Worm (Caenorhabditis elegans) whole organism, early embryonic: ENCODE results near the gene C39F7.5.

Experiments
- B0310.2 ChIP-seq: sonication (generic microtip); optimal IDR thresholded peaks from 2 replicates; lab custom pipeline; 2016; ENCODE audit warnings: mild to moderate bottlenecking, missing genetic modification characterization, missing compliant biosample characterization
- F13C5.2 ChIP-seq: sonication (generic microtip); optimal IDR thresholded peaks from 2 replicates; lab custom pipeline; 2017; ENCODE audit warnings: mild to moderate bottlenecking, missing genetic modification characterization, inconsistent platforms, missing compliant biosample characterization
- aly-1 ChIP-seq: sonication (generic microtip); optimal IDR thresholded peaks from 2 replicates; lab custom pipeline; 2016; ENCODE audit warnings: missing genetic modification characterization, missing compliant biosample characterization
- ama-1 ChIP-seq: fragments of 150-350 bp; optimal IDR thresholded peaks from 2 replicates; lab custom pipeline; 2014
- ceh-13 ChIP-seq: fragments of 200-800 bp; sonication (Bioruptor generic); optimal IDR thresholded peaks from 2 replicates; lab custom pipeline; 2018; ENCODE audit warnings: mild to moderate bottlenecking, missing genetic modification characterization, missing compliant biosample characterization
- ceh-36 ChIP-seq: sonication (generic microtip); optimal IDR thresholded peaks from 2 replicates; lab custom pipeline; 2016; ENCODE audit warnings: missing genetic modification characterization, inconsistent platforms, missing compliant biosample characterization
- ets-7 ChIP-seq: sonication (generic microtip); optimal IDR thresholded peaks from 2 replicates; lab custom pipeline; 2016; ENCODE audit warnings: missing genotype, missing genetic modification characterization, missing compliant biosample characterization
- flt-1 ChIP-seq: fragments of 200-800 bp; sonication (Bioruptor generic); IDR thresholded peaks from 2 replicates; pipeline ENCODE4 v1.3.6; 2022; ENCODE audit warnings: missing genetic modification characterization, missing compliant biosample characterization
- hmbx-1 ChIP-seq: sonication (generic microtip); optimal IDR thresholded peaks from 2 replicates; lab custom pipeline; 2016; ENCODE audit warnings: mild to moderate bottlenecking, missing genetic modification characterization, missing compliant biosample characterization
- hmg-4 ChIP-seq: fragments of 200-800 bp; sonication (Bioruptor generic); optimal IDR thresholded peaks from 2 replicates; lab custom pipeline; 2018; ENCODE audit warnings: mild to moderate bottlenecking, missing genetic modification characterization, missing compliant biosample characterization
- hnd-1 ChIP-seq: sonication (generic microtip); optimal IDR thresholded peaks from 2 replicates; lab custom pipeline; 2016; ENCODE audit warnings: missing genetic modification characterization, missing compliant biosample characterization
- pes-1 ChIP-seq: fragments of 200-800 bp; sonication (Bioruptor generic); IDR thresholded peaks from 2 replicates; pipeline ENCODE4 v1.3.6; 2022; ENCODE audit warnings: missing genetic modification reagents, missing genetic modification characterization, missing compliant biosample characterization
- scrt-1 ChIP-seq: fragments of 200-800 bp; sonication (Bioruptor generic); IDR thresholded peaks from 2 replicates; pipeline ENCODE4 v1.3.6; 2022; ENCODE audit warnings: missing genetic modification characterization, missing compliant biosample characterization
- sea-1 ChIP-seq: fragments of 200-800 bp; sonication (Bioruptor generic); conservative IDR thresholded peaks from 2 replicates; pipeline ENCODE4 v1.3.6; 2022; ENCODE audit warnings: missing genetic modification characterization, missing compliant biosample characterization
- tbx-11 ChIP-seq: fragments of 200-800 bp; sonication (Bioruptor generic); IDR thresholded peaks from 2 replicates; pipeline ENCODE4 v1.3.6; 2022; ENCODE audit warnings: missing genetic modification characterization, missing compliant biosample characterization
- tbx-37 ChIP-seq: fragments of 200-800 bp; sonication (Bioruptor generic); conservative IDR thresholded peaks from 2 replicates; pipeline ENCODE4 v1.3.6; 2022; ENCODE audit warnings: missing genetic modification reagents, missing genetic modification characterization, missing compliant biosample characterization
- tra-4 ChIP-seq: sonication (generic microtip); optimal IDR thresholded peaks from 2 replicates; lab custom pipeline; 2017; ENCODE audit warnings: missing genetic modification characterization, missing compliant biosample characterization

The C39F7.5 gene

DNA sequence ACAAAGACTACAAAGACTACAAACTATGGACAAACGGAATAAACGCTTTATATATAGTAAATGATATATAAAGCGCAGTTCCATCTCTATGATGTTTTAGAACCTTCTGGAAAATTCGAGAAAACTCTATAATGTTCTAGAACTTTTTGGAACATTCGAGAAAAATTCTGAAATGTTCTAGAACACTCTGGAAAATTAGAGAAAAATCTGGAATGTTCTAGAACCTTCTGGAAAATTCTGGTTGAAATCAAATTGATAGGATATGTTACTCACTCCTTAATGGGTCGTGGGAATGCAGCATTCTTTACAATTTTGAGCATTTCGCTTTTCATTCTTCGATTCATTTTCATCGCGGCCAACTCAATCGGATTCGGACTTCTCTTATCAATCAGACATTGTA lies 14.0 kb downstream of the C39F7.5 start:
- TF ChIP-seq scrt-1 = no peak
- no peak for TF ChIP-seq tra-4
- TF ChIP-seq sea-1 = no peak
- TF ChIP-seq ceh-13 (GFP tag; lab: Kevin White, UChicago) = no peak
- no peak for TF ChIP-seq pes-1 (GFP tag; lab: Robert Waterston, UW)
- TF ChIP-seq aly-1 (tag; lab: Kevin White, UChicago) = no peak
- TF ChIP-seq hmbx-1 (tag; lab: Kevin White, UChicago) = no peak
- no peak for TF ChIP-seq ets-7 (tag; lab: Kevin White, UChicago)
- no peak for TF ChIP-seq hmg-4 (GFP tag; lab: Kevin White, UChicago)
- TF ChIP-seq tbx-37 (GFP tag; lab: Robert Waterston, UW) = no peak
- no peak for TF ChIP-seq B0310.2 (tag; lab: Kevin White, UChicago)
- no peak for TF ChIP-seq ama-1 (lab: Kevin White, UChicago)
- no peak for TF ChIP-seq tbx-11 (GFP tag; lab: Robert Waterston, UW)
- no peak for TF ChIP-seq ceh-36 (tag; lab: Kevin White, UChicago)
- no peak for TF ChIP-seq hnd-1 (tag; lab: Kevin White, UChicago)

DNA sequence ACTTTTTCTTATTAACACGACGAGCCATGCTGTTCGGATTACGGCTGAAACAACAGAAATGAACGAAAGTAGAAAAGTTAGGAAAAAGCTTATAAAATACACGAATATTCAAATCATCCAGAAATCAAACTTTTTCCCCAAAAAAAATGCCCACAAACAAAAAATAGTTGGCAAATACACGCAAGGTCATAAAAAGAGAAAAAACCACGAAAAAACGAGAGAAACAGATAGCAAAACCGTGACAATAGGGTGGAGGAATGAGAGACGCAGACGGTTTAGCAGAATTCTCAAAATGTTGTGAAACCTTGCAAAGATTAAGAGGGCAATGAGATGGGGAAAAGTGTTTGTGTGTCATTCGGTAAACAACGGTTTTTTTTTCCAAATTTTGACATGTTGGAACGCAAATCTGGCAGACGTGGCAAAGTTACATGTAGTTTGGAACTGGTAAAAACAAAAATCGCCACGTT lies 21.1 kb downstream of the C39F7.5 start, which contains the start of gene tank-1:
tank-1 (minus strand) TSS at position 51 of the 467 bp plus-strand sequence.
- TF ChIP-seq hmbx-1 (tag; lab: Kevin White, UChicago) (no peak), tbx-37 (GFP tag; lab: Robert Waterston, UW) (no peak), tra-4 (no peak), hnd-1 (tag; lab: Kevin White, UChicago) (no peak), ceh-36 (tag; lab: Kevin White, UChicago) (no peak), hmg-4 (GFP tag; lab: Kevin White, UChicago) (no peak), ceh-13 (GFP tag; lab: Kevin White, UChicago) (no peak), flt-1 (GFP tag; lab: Robert Waterston, UW) (no peak)

DNA sequence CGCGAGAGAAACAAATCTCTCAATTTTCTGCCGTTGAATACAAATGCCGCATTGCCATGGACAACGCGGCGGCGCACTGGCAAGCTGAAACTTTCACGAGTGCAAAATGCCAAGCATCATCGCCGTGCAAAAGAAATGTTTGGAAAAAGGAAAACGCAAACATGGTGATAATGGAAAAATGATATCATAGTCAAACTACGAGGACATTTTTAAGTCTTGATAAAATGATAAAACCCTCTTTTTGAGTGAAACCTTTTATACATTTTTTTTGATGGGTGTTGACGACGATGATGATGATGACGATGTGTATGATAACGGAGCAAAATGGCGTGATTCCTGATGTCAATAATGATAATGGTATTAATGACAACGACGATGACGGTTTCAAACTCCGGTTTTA lies 22.7 kb downstream of the C39F7.5 start:
- TF ChIP-seq B0310.2 (tag; lab: Kevin White, UChicago) (no peak), ets-7 (tag; lab: Kevin White, UChicago) (no peak), pes-1 (GFP tag; lab: Robert Waterston, UW) (no peak), ceh-36 (tag; lab: Kevin White, UChicago) (no peak), flt-1 (GFP tag; lab: Robert Waterston, UW) (no peak), aly-1 (tag; lab: Kevin White, UChicago) (no peak), ceh-13 (GFP tag; lab: Kevin White, UChicago) (no peak), F13C5.2 (tag; lab: Kevin White, UChicago) (no peak)

DNA sequence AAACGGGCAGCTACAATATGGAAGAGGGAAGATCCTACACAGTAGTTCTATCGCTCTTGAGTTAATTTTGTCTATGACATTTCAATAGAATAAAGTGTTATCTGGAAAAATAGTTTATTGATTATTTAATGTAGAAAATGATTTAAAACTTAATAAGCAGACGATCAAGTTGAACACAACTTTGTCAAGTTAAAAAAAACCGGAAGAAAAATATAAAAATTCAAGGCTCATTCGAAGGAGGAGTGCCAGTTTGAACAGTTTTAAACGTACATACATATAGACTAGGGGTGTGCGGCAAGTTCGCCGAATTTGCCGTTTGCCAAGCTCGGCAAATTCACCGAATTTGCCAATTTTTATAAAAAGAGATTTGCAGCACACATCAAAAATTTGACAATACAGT lies 34.7 kb downstream of the C39F7.5 start, which contains the start of gene egl-2:
egl-2 (minus strand) TSS at position 101 of the 400 bp plus-strand sequence.
- TF ChIP-seq hnd-1 (tag; lab: Kevin White, UChicago) (no peak), B0310.2 (tag; lab: Kevin White, UChicago) (no peak), tbx-37 (GFP tag; lab: Robert Waterston, UW) (no peak), aly-1 (tag; lab: Kevin White, UChicago) (no peak), tra-4 (no peak), ama-1 (lab: Kevin White, UChicago) (no peak), hmbx-1 (tag; lab: Kevin White, UChicago) (no peak), hmg-4 (GFP tag; lab: Kevin White, UChicago) (no peak), F13C5.2 (tag; lab: Kevin White, UChicago) (no peak), pes-1 (GFP tag; lab: Robert Waterston, UW) (no peak), sea-1 (no peak)

DNA sequence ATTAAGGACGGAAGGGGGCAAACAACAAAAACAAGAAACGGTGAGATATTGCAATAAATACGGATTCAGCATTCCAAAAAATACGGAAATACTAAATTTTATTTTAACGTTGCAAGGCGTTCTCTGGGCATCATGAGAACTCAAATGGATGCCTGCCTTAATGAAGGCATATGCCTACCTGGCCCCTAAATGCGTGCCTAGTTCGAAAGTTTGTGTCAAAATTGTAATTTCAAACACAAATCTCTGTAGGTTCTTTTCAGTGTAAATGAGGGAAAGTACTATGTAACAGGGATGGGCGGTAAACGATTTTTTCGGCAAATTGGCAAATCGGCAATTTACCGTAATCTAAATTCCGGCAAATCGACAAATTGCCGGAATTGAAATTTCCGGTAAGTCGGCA lies 37.5 kb downstream of the C39F7.5 start:
- TF ChIP-seq sea-1 (no peak), flt-1 (GFP tag; lab: Robert Waterston, UW) (no peak), pes-1 (GFP tag; lab: Robert Waterston, UW) (no peak), hmg-4 (GFP tag; lab: Kevin White, UChicago) (no peak), B0310.2 (tag; lab: Kevin White, UChicago) (no peak), ceh-13 (GFP tag; lab: Kevin White, UChicago) (no peak), hmbx-1 (tag; lab: Kevin White, UChicago) (no peak), tbx-37 (GFP tag; lab: Robert Waterston, UW) (no peak), hnd-1 (tag; lab: Kevin White, UChicago) (no peak), ceh-36 (tag; lab: Kevin White, UChicago) (no peak)

DNA sequence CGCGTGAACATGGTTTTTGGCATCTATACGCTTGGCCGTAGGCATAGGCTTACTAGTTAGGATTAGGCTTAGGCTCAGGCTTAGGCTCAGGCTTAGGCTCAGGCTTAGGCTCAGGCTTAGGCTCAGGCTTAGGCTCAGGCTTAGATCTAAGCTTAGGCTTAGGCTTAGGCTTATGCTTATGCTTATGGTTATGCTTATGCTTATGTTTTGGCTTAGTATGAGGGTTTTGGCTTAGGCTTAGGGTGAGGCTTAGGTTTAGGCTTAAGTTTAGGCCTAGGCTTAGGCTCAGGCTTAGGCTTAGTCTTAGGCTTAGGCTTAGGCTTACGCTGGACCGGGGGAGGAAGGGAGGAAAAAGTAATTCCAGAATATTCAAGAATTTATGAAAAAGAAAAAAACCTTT lies 41.3 kb downstream of the C39F7.5 start:
- TF ChIP-seq ceh-36 (tag; lab: Kevin White, UChicago) (peak; percentile 63), hnd-1 (tag; lab: Kevin White, UChicago) (no peak)

DNA sequence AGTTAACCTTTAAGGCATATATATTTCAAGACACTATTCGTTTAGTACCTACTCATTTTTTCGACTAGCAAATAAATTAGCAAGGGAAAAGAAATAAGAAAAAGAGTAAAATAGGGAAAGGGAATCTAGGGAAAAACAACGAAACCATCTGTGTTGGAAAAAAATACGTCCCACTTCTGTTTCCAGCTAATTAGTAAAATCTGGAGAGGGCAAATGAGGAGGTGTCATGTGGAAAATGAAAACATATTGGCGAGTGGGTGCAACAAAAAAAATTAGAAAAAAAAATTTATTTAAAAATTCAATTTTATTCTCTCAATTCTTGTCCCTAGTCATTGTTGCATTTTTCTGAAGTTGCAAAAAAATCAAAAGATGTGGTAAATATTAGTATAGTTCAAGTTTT lies 43.2 kb downstream of the C39F7.5 start:
- no peak for TF ChIP-seq hmg-4 (GFP tag; lab: Kevin White, UChicago)
- TF ChIP-seq ceh-36 (tag; lab: Kevin White, UChicago) = no peak
- no peak for TF ChIP-seq hnd-1 (tag; lab: Kevin White, UChicago)
- TF ChIP-seq sea-1 = no peak
- no peak for TF ChIP-seq hmbx-1 (tag; lab: Kevin White, UChicago)
- TF ChIP-seq B0310.2 (tag; lab: Kevin White, UChicago) = no peak
- no peak for TF ChIP-seq tra-4
- no peak for TF ChIP-seq tbx-11 (GFP tag; lab: Robert Waterston, UW)
- no peak for TF ChIP-seq aly-1 (tag; lab: Kevin White, UChicago)
- no peak for TF ChIP-seq flt-1 (GFP tag; lab: Robert Waterston, UW)
- no peak for TF ChIP-seq ets-7 (tag; lab: Kevin White, UChicago)
- TF ChIP-seq pes-1 (GFP tag; lab: Robert Waterston, UW) = no peak
- TF ChIP-seq scrt-1 = no peak
- TF ChIP-seq F13C5.2 (tag; lab: Kevin White, UChicago) = no peak
